Worm (Caenorhabditis elegans) whole organism, L3 larva: ENCODE data around the gene dpy-2.

ENCODE experiments used
- ama-1 ChIP-seq: fragments of 150-350 bp; optimal IDR thresholded peaks from 2 replicates; lab custom pipeline; 2018
- fkh-2 ChIP-seq: fragments of 150-350 bp; optimal IDR thresholded peaks from 2 replicates; lab custom pipeline; 2014; ENCODE audit warnings: missing biosample characterization, missing genetic modification reagents, missing genetic modification characterization
- pqm-1 ChIP-seq: fragments of 150-350 bp; optimal IDR thresholded peaks from 2 replicates; lab custom pipeline; 2017; ENCODE audit warnings: missing biosample characterization, missing genetic modification characterization, inconsistent platforms
- tbx-2 ChIP-seq: sonication (generic microtip); optimal IDR thresholded peaks from 2 replicates; lab custom pipeline; 2016; ENCODE audit warnings: mild to moderate bottlenecking, missing genetic modification characterization, missing compliant biosample characterization

DNA sequence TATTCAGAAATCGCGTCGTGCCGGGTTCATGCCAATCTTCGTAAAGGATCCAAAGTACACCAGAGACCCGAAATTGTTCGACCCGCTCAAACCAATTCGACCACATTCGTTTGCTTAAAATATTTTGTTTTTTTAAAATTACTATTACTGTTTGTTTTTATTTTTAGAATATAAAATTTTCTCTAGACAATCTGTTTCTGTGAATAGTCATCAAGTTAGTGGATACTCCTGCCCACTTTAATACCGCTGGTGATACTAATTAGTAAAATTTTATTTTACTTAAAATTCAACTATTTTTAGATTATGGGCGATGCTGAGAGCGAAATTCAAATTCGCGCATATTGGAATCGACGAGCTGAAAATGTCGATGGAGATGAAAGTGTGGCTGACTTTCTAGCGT is 22.5 kb downstream of the dpy-2 start, which contains the start of gene T14B4.1:
- TF ChIP-seq pqm-1 (tag; lab: Kevin White, UChicago): no peak
- TF ChIP-seq ama-1 (lab: Kevin White, UChicago): no peak
- no peak for TF ChIP-seq tbx-2 (tag; lab: Kevin White, UChicago)
- no peak for TF ChIP-seq fkh-2 (tag; lab: Kevin White, UChicago)
